Worm (Caenorhabditis elegans) whole organism, L4 larva: ENCODE data around the gene ins-13.

ENCODE experiments used
- D1046.2 ChIP-seq: fragments of 200-800 bp; sonication (Bioruptor generic); IDR thresholded peaks from 2 replicates; pipeline ENCODE4 v1.3.6; 2022; ENCODE audit warnings: missing genetic modification characterization, missing compliant biosample characterization
- F10B5.3 ChIP-seq: sonication (generic microtip); optimal IDR thresholded peaks from 2 replicates; lab custom pipeline; 2016; ENCODE audit warnings: mild to moderate bottlenecking, missing genetic modification characterization, missing compliant biosample characterization
- R02D3.7 ChIP-seq: fragments of 150-350 bp; sonication (generic microtip); optimal IDR thresholded peaks from 3 replicates; lab custom pipeline; 2014; ENCODE audit warnings: missing biosample characterization, missing genetic modification characterization
- Y48G9A.11 ChIP-seq: fragments of 200-800 bp; sonication (Bioruptor generic); IDR thresholded peaks from 2 replicates; pipeline ENCODE4 v1.3.6; 2022; ENCODE audit warnings: missing genetic modification reagents, missing genetic modification characterization, missing compliant biosample characterization
- Y5F2A.4 ChIP-seq: fragments of 200-800 bp; sonication (Bioruptor generic); optimal IDR thresholded peaks from 2 replicates; lab custom pipeline; 2018; ENCODE audit warnings: mild to moderate bottlenecking, missing genetic modification characterization, missing compliant biosample characterization
- aly-2 ChIP-seq: sonication (generic microtip); optimal IDR thresholded peaks from 2 replicates; lab custom pipeline; 2018; ENCODE audit warnings: missing biosample characterization, missing genetic modification characterization
- ceh-32 ChIP-seq: sonication (generic microtip); optimal IDR thresholded peaks from 2 replicates; lab custom pipeline; 2016; ENCODE audit warnings: mild to moderate bottlenecking, missing genetic modification characterization, missing compliant biosample characterization; ENCODE audit not compliant: poor library complexity
- ceh-62 ChIP-seq: sonication (generic microtip); optimal IDR thresholded peaks from 2 replicates; lab custom pipeline; 2017; ENCODE audit warnings: missing biosample characterization, missing genetic modification characterization
- daf-12 ChIP-seq: fragments of 150-350 bp; optimal IDR thresholded peaks from 2 replicates; lab custom pipeline; 2014; ENCODE audit warnings: missing biosample characterization, missing genetic modification reagents, missing genetic modification characterization
- daf-16 ChIP-seq, 3 experiments: sonication (generic microtip); optimal IDR thresholded peaks; 2 replicates each; lab custom pipeline; 2016 to 2017; ENCODE audit warnings: missing genetic modification characterization in 3 of 3, missing genetic modification reagents in 3 of 3, mild to moderate bottlenecking in 2 of 3, missing compliant biosample characterization in 2 of 3, missing biosample characterization in 1 of 3, moderate library complexity in 1 of 3
- daf-19 ChIP-seq: fragments of 200-800 bp; sonication (Bioruptor generic); conservative IDR thresholded peaks from 2 replicates; pipeline ENCODE4 v1.3.6; 2022; ENCODE audit warnings: missing genetic modification characterization, missing compliant biosample characterization
- daf-8 ChIP-seq: fragments of 200-800 bp; sonication (Bioruptor generic); IDR thresholded peaks from 2 replicates; pipeline ENCODE4 v1.3.6; 2022; ENCODE audit warnings: missing genetic modification characterization, missing compliant biosample characterization
- dmd-6 ChIP-seq: fragments of 200-800 bp; sonication (Bioruptor generic); IDR thresholded peaks from 2 replicates; pipeline ENCODE4 v1.3.6; 2022; ENCODE audit warnings: missing genetic modification reagents, missing genetic modification characterization, missing compliant biosample characterization
- dmd-8 ChIP-seq: fragments of 200-800 bp; sonication (Bioruptor generic); IDR thresholded peaks from 2 replicates; pipeline ENCODE4 v1.3.6; 2022; ENCODE audit warnings: missing genetic modification characterization, missing compliant biosample characterization
- dpl-1 ChIP-seq: fragments of 150-350 bp; optimal IDR thresholded peaks from 2 replicates; lab custom pipeline; 2014; ENCODE audit warnings: missing biosample characterization, missing genetic modification reagents, missing genetic modification characterization
- dve-1 ChIP-seq: sonication (generic microtip); optimal IDR thresholded peaks from 2 replicates; lab custom pipeline; 2017; ENCODE audit warnings: antibody characterized with exemption, mild to moderate bottlenecking, missing genetic modification characterization, missing compliant biosample characterization; ENCODE audit not compliant: insufficient read depth
- egl-27 ChIP-seq: sonication (generic microtip); optimal IDR thresholded peaks from 3 replicates; lab custom pipeline; 2017; ENCODE audit warnings: missing biosample characterization, missing genetic modification reagents, missing genetic modification characterization
- fos-1 ChIP-seq: fragments of 150-350 bp; optimal IDR thresholded peaks from 2 replicates; lab custom pipeline; 2014; ENCODE audit warnings: missing biosample characterization, missing genetic modification characterization
- hif-1 ChIP-seq, 2 experiments: sonication (generic microtip); optimal IDR thresholded peaks; 2 replicates each; lab custom pipeline; 2016 to 2017; ENCODE audit warnings: missing compliant biosample characterization in 2 of 2, missing genetic modification characterization in 2 of 2, missing genetic modification reagents in 2 of 2, missing genotype in 2 of 2, mild to moderate bottlenecking in 1 of 2
- hlh-11 ChIP-seq: fragments of 200-800 bp; sonication (Bioruptor generic); optimal IDR thresholded peaks from 2 replicates; lab custom pipeline; 2018; ENCODE audit warnings: mild to moderate bottlenecking, missing genetic modification characterization, missing compliant biosample characterization
- hlh-30 ChIP-seq: sonication (generic microtip); optimal IDR thresholded peaks from 2 replicates; lab custom pipeline; 2017; ENCODE audit warnings: antibody characterized with exemption, mild to moderate bottlenecking, missing genetic modification characterization, missing compliant biosample characterization; ENCODE audit not compliant: insufficient read depth
- jun-1 ChIP-seq: fragments of 150-350 bp; optimal IDR thresholded peaks from 2 replicates; lab custom pipeline; 2014; ENCODE audit warnings: missing biosample characterization, missing genetic modification reagents, missing genetic modification characterization
- lim-7 ChIP-seq: fragments of 200-800 bp; sonication (Bioruptor generic); IDR thresholded peaks from 2 replicates; pipeline ENCODE4 v1.3.6; 2022; ENCODE audit warnings: missing genetic modification characterization, missing compliant biosample characterization
- madf-9 ChIP-seq: fragments of 200-800 bp; sonication (Bioruptor generic); conservative IDR thresholded peaks from 2 replicates; pipeline ENCODE4 v1.3.6; 2022; ENCODE audit warnings: missing genetic modification reagents, missing genetic modification characterization, missing compliant biosample characterization
- mdl-1 ChIP-seq, 2 experiments: fragments of 150-350 bp in 1 of 2; sonication (generic microtip) in 1 of 2; optimal IDR thresholded peaks; 2 replicates each; lab custom pipeline; 2014 to 2017; ENCODE audit warnings: missing biosample characterization in 2 of 2, missing genetic modification characterization in 2 of 2
- mes-2 ChIP-seq: sonication (generic microtip); optimal IDR thresholded peaks from 2 replicates; lab custom pipeline; 2016; ENCODE audit warnings: missing genotype, mild to moderate bottlenecking, missing genetic modification characterization, missing compliant biosample characterization; ENCODE audit not compliant: poor library complexity, severe bottlenecking
- mxl-2 ChIP-seq: fragments of 200-800 bp; sonication (Bioruptor generic); conservative IDR thresholded peaks from 2 replicates; pipeline ENCODE4 v1.3.6; 2022; ENCODE audit warnings: missing genetic modification reagents, missing genetic modification characterization, missing compliant biosample characterization
- nhr-102 ChIP-seq: sonication (generic microtip); optimal IDR thresholded peaks from 2 replicates; lab custom pipeline; 2016; ENCODE audit warnings: mild to moderate bottlenecking, missing genetic modification characterization, moderate library complexity, missing compliant biosample characterization
- nhr-28 ChIP-seq: fragments of 150-350 bp; optimal IDR thresholded peaks from 2 replicates; lab custom pipeline; 2014; ENCODE audit warnings: missing biosample characterization, missing genetic modification characterization
- nhr-41 ChIP-seq: fragments of 200-800 bp; sonication (Bioruptor generic); IDR thresholded peaks from 2 replicates; pipeline ENCODE4 v1.3.6; 2022; ENCODE audit warnings: missing genetic modification reagents, missing genetic modification characterization, missing compliant biosample characterization
- nhr-76 ChIP-seq: fragments of 150-350 bp; optimal IDR thresholded peaks from 2 replicates; lab custom pipeline; 2014; ENCODE audit warnings: missing biosample characterization, missing genetic modification characterization
- pqm-1 ChIP-seq: sonication (generic microtip); optimal IDR thresholded peaks from 2 replicates; lab custom pipeline; 2017; ENCODE audit warnings: missing biosample characterization, missing genetic modification characterization
- snpc-4 ChIP-seq: fragments of 150-350 bp; optimal IDR thresholded peaks from 2 replicates; lab custom pipeline; 2014; ENCODE audit warnings: missing biosample characterization, missing genetic modification characterization
- spr-3 ChIP-seq: fragments of 200-800 bp; sonication (Bioruptor generic); optimal IDR thresholded peaks from 2 replicates; lab custom pipeline; 2018; ENCODE audit warnings: mild to moderate bottlenecking, missing genetic modification characterization, missing compliant biosample characterization
- tag-97 ChIP-seq: fragments of 200-800 bp; sonication (Bioruptor generic); IDR thresholded peaks from 2 replicates; pipeline ENCODE4 v1.3.6; 2022; ENCODE audit warnings: missing genetic modification characterization, missing compliant biosample characterization
- tra-1 ChIP-seq: fragments of 200-800 bp; sonication (Bioruptor generic); IDR thresholded peaks from 2 replicates; pipeline ENCODE4 v1.3.6; 2022; ENCODE audit warnings: missing genetic modification reagents, missing genetic modification characterization, missing compliant biosample characterization
- unc-130 ChIP-seq: sonication (generic microtip); optimal IDR thresholded peaks from 2 replicates; lab custom pipeline; 2016; ENCODE audit warnings: missing genetic modification reagents, missing genetic modification characterization, missing compliant biosample characterization
- vab-7 ChIP-seq: fragments of 200-800 bp; sonication (Bioruptor generic); IDR thresholded peaks from 2 replicates; pipeline ENCODE4 v1.3.6; 2022; ENCODE audit warnings: missing genetic modification reagents, missing genetic modification characterization, missing compliant biosample characterization
- zfp-3 ChIP-seq: fragments of 200-800 bp; sonication (Bioruptor generic); conservative IDR thresholded peaks from 2 replicates; pipeline ENCODE4 v1.3.6; 2022; ENCODE audit warnings: missing genetic modification reagents, missing genetic modification characterization, missing compliant biosample characterization
- ztf-11 ChIP-seq: fragments of 150-350 bp; optimal IDR thresholded peaks from 2 replicates; lab custom pipeline; 2014; ENCODE audit warnings: missing biosample characterization, missing genetic modification characterization
- ztf-7 ChIP-seq: fragments of 150-350 bp; optimal IDR thresholded peaks from 2 replicates; lab custom pipeline; 2014; ENCODE audit warnings: missing biosample characterization, missing genetic modification characterization

ins-13 gene

ce11 chrII:5554317-5554716 lies 9.7 kb upstream of the ins-13 start, which contains the start of gene ins-12:
Gene ins-12 (plus strand): TSS chrII:5554617.
- TF ChIP-seq ztf-7 (tag; lab: Kevin White, UChicago), result no peak
- no peak for TF ChIP-seq pqm-1 (tag; lab: Kevin White, UChicago)
- no peak for TF ChIP-seq D1046.2 (GFP tag; lab: Robert Waterston, UW)
- no peak for TF ChIP-seq jun-1 (tag; lab: Kevin White, UChicago)
- TF ChIP-seq nhr-102 (tag; lab: Kevin White, UChicago), result no peak
- TF ChIP-seq hif-1 (tag; optimal IDR thresholded peaks at IDR 0.05; lab: Kevin White, UChicago), result no peak
- TF ChIP-seq ceh-32 (tag; lab: Kevin White, UChicago), result no peak
- no peak for TF ChIP-seq Y5F2A.4 (GFP tag; lab: Kevin White, UChicago)
- TF ChIP-seq unc-130 (GFP tag; lab: Kevin White, UChicago), result no peak
- TF ChIP-seq dmd-8, result no peak
- TF ChIP-seq madf-9 (GFP tag; lab: Robert Waterston, UW), result no peak
- no peak for TF ChIP-seq daf-12 (tag; lab: Kevin White, UChicago)
- no peak for TF ChIP-seq hlh-11 (tag; lab: Kevin White, UChicago)

ce11 chrII:5553531-5553930 lies 8.9 kb upstream of the ins-13 start:
- peak in 1 of 2 experiments; percentile 23 for TF ChIP-seq mdl-1 (tag; optimal IDR thresholded peaks at IDR 0.05; lab: Kevin White, UChicago)
- TF ChIP-seq daf-19 (GFP tag; lab: Robert Waterston, UW), result no peak
- no peak for TF ChIP-seq egl-27 (tag; lab: Kevin White, UChicago)
- TF ChIP-seq dpl-1 (GFP tag; lab: Kevin White, UChicago), result no peak
- TF ChIP-seq nhr-76 (tag; lab: Kevin White, UChicago), result no peak
- TF ChIP-seq daf-16 (GFP tag; optimal IDR thresholded peaks at IDR 0.05; lab: Kevin White, UChicago), result no peak
- peak; percentile 90 for TF ChIP-seq daf-16 (tag; optimal IDR thresholded peaks at IDR 0.05; lab: Kevin White, UChicago)
- TF ChIP-seq daf-8, result no peak
- no peak for TF ChIP-seq nhr-41 (GFP tag; lab: Robert Waterston, UW)
- peak; percentile 52 for TF ChIP-seq pqm-1 (tag; lab: Kevin White, UChicago)
- TF ChIP-seq mxl-2 (GFP tag; lab: Robert Waterston, UW), result peak; percentile 47; the same call in 1 of the 2 replicates
- no peak for TF ChIP-seq nhr-102 (tag; lab: Kevin White, UChicago)
- TF ChIP-seq dmd-6, result peak; percentile 53
- TF ChIP-seq tra-1 (GFP tag; lab: Robert Waterston, UW), result no peak
- TF ChIP-seq F10B5.3, result no peak
- TF ChIP-seq ztf-11 (tag; lab: Kevin White, UChicago), result no peak
- no peak for TF ChIP-seq ceh-62 (tag; lab: Kevin White, UChicago)
- no peak for TF ChIP-seq snpc-4 (tag; lab: Kevin White, UChicago)
- no peak for TF ChIP-seq fos-1 (tag; lab: Kevin White, UChicago)
- no peak for TF ChIP-seq dmd-8
- TF ChIP-seq lim-7 (GFP tag; lab: Robert Waterston, UW), result no peak
- peak; percentile 60 for TF ChIP-seq hlh-11 (tag; lab: Kevin White, UChicago)
- TF ChIP-seq zfp-3, result no peak
- no peak for TF ChIP-seq tag-97 (GFP tag; lab: Robert Waterston, UW)
- TF ChIP-seq dve-1 (tag; lab: Kevin White, UChicago), result peak; percentile 71
- no peak for TF ChIP-seq vab-7 (GFP tag; lab: Robert Waterston, UW)
- peak; percentile 69 for TF ChIP-seq hlh-30
- no peak for TF ChIP-seq jun-1 (tag; lab: Kevin White, UChicago)
- TF ChIP-seq nhr-28 (tag; lab: Kevin White, UChicago), result peak; percentile 44
- no peak for TF ChIP-seq R02D3.7 (tag; lab: Kevin White, UChicago)
- no peak for TF ChIP-seq spr-3
- TF ChIP-seq aly-2 (tag; lab: Kevin White, UChicago), result no peak
- TF ChIP-seq Y48G9A.11 (GFP tag; lab: Robert Waterston, UW), result no peak
- TF ChIP-seq mes-2 (tag; lab: Kevin White, UChicago), result no peak
- TF ChIP-seq, all 104 proteins: peak for 9
